Fruit fly (Drosophila melanogaster): ENCODE measurements around the gene Hexo2.

Hexo2 gene

dm6 chrX:8726816-8727215 lies 17.4 kb downstream of the Hexo2 start:
- TF ChIP-seq CG17801 (GFP tag; optimal IDR thresholded peaks at IDR 0.05; ENCODE audit: partially characterized antibody): no peak

dm6 chrX:8728030-8728429 lies 18.6 kb downstream of the Hexo2 start:
- TF ChIP-seq CG17801 (GFP tag; optimal IDR thresholded peaks at IDR 0.05; ENCODE audit: partially characterized antibody): no peak

dm6 chrX:8730306-8730705 lies 20.9 kb downstream of the Hexo2 start:
- TF ChIP-seq CG17801 (GFP tag; optimal IDR thresholded peaks at IDR 0.05; ENCODE audit: partially characterized antibody): no peak

dm6 chrX:8731464-8731863 lies 22.0 kb downstream of the Hexo2 start:
- TF ChIP-seq CG17801 (GFP tag; optimal IDR thresholded peaks at IDR 0.05; ENCODE audit: partially characterized antibody): no peak

- no peak for TF ChIP-seq CG17801 (GFP tag; optimal IDR thresholded peaks at IDR 0.05; ENCODE audit: partially characterized antibody)
Observed at dm6 chrX:8732379-8732778, 22.9 kb downstream of the Hexo2 start.

- TF ChIP-seq CG17801 (GFP tag; optimal IDR thresholded peaks at IDR 0.05; ENCODE audit: partially characterized antibody): no peak
Observed at dm6 chrX:8743456-8743965, 34.1 kb downstream of the Hexo2 start.

- no peak for TF ChIP-seq CG17801 (GFP tag; optimal IDR thresholded peaks at IDR 0.05; ENCODE audit: partially characterized antibody)
Observed at dm6 chrX:8746933-8747332, 37.5 kb downstream of the Hexo2 start.

dm6 chrX:8747627-8748026 lies 38.2 kb downstream of the Hexo2 start:
- no peak for TF ChIP-seq CG17801 (GFP tag; optimal IDR thresholded peaks at IDR 0.05; ENCODE audit: partially characterized antibody)

- TF ChIP-seq CG17801 (GFP tag; optimal IDR thresholded peaks at IDR 0.05; ENCODE audit: partially characterized antibody): no peak
Observed at dm6 chrX:8753703-8754102, 44.3 kb downstream of the Hexo2 start.

- no peak for TF ChIP-seq CG17801 (GFP tag; optimal IDR thresholded peaks at IDR 0.05; ENCODE audit: partially characterized antibody)
Observed at dm6 chrX:8755352-8755751, 45.9 kb downstream of the Hexo2 start.

- no peak for TF ChIP-seq CG17801 (GFP tag; optimal IDR thresholded peaks at IDR 0.05; ENCODE audit: partially characterized antibody)
Observed at dm6 chrX:8757775-8758363, 48.4 kb downstream of the Hexo2 start.
